Worm (Caenorhabditis elegans): ENCODE measurements around the gene cyp-13A12.

ce11 chrIII:13069416-13069815 lies 45.1 kb downstream of the cyp-13A12 start:
- TF ChIP-seq tbx-37 (GFP tag; conservative IDR thresholded peaks at IDR 0.05) (no peak), hmbx-1 (tag; optimal IDR thresholded peaks at IDR 0.05) (no peak), ceh-36 (tag; optimal IDR thresholded peaks at IDR 0.05) (no peak), pes-1 (GFP tag; IDR thresholded peaks at IDR 0.05) (no peak), tbx-11 (GFP tag; IDR thresholded peaks at IDR 0.05) (no peak)

All from whole organism, early embryonic.